Worm (Caenorhabditis elegans) whole organism, L3 larva: ENCODE measurements around the gene F53F8.5.

Experiments
- R02D3.7 ChIP-seq: fragments of 150-350 bp; optimal IDR thresholded peaks from 2 replicates; lab custom pipeline; 2014; ENCODE audit warnings: missing biosample characterization, missing genetic modification characterization
- ZK546.5 ChIP-seq: sonication (generic microtip); optimal IDR thresholded peaks from 2 replicates; lab custom pipeline; 2017; ENCODE audit warnings: missing biosample characterization, missing genetic modification characterization
- aly-2 ChIP-seq: fragments of 150-350 bp; optimal IDR thresholded peaks from 2 replicates; lab custom pipeline; 2014; ENCODE audit warnings: missing biosample characterization, missing genetic modification characterization
- ama-1 ChIP-seq: fragments of 150-350 bp; optimal IDR thresholded peaks from 2 replicates; lab custom pipeline; 2018
- ceh-28 ChIP-seq: fragments of 150-350 bp; optimal IDR thresholded peaks from 2 replicates; lab custom pipeline; 2014; ENCODE audit warnings: missing biosample characterization, missing genetic modification reagents, missing genetic modification characterization
- ceh-82 ChIP-seq: fragments of 150-350 bp; optimal IDR thresholded peaks from 2 replicates; lab custom pipeline; 2014; ENCODE audit warnings: missing biosample characterization, missing genetic modification characterization
- ceh-9 ChIP-seq: sonication (generic microtip); optimal IDR thresholded peaks from 2 replicates; lab custom pipeline; 2018; ENCODE audit warnings: missing biosample characterization, missing genetic modification characterization
- daf-12 ChIP-seq: fragments of 150-350 bp; optimal IDR thresholded peaks from 2 replicates; lab custom pipeline; 2014; ENCODE audit warnings: missing biosample characterization, missing genetic modification reagents, missing genetic modification characterization
- egl-5 ChIP-seq: fragments of 150-350 bp; optimal IDR thresholded peaks from 2 replicates; lab custom pipeline; 2017; ENCODE audit warnings: missing biosample characterization, missing genetic modification reagents, missing genetic modification characterization, inconsistent platforms
- elt-1 ChIP-seq: fragments of 150-350 bp; optimal IDR thresholded peaks from 2 replicates; lab custom pipeline; 2014; ENCODE audit warnings: missing biosample characterization, missing genetic modification characterization
- elt-2 ChIP-seq: sonication (generic microtip); optimal IDR thresholded peaks from 2 replicates; lab custom pipeline; 2016; ENCODE audit warnings: missing genetic modification reagents, mild to moderate bottlenecking, missing genetic modification characterization, missing compliant biosample characterization
- elt-3 ChIP-seq, 3 experiments: fragments of 150-350 bp in 1 of 3; sonication (generic microtip) in 2 of 3; optimal IDR thresholded peaks; 2 replicates in 2 of 3; 4 replicates in 1 of 3; lab custom pipeline; 2014 to 2017; ENCODE audit warnings: missing biosample characterization in 3 of 3, missing genetic modification characterization in 3 of 3
- eor-1 ChIP-seq, 2 experiments: fragments of 150-350 bp; optimal IDR thresholded peaks; 2 replicates each; lab custom pipeline; 2014 to 2018; ENCODE audit warnings: missing biosample characterization in 2 of 2, missing genetic modification characterization in 2 of 2
- fkh-10 ChIP-seq: sonication (generic microtip); optimal IDR thresholded peaks from 2 replicates; lab custom pipeline; 2017; ENCODE audit warnings: missing biosample characterization, missing genetic modification reagents, missing genetic modification characterization
- fkh-2 ChIP-seq: fragments of 150-350 bp; optimal IDR thresholded peaks from 2 replicates; lab custom pipeline; 2014; ENCODE audit warnings: missing biosample characterization, missing genetic modification reagents, missing genetic modification characterization
- fos-1 ChIP-seq: fragments of 150-350 bp; optimal IDR thresholded peaks from 2 replicates; lab custom pipeline; 2014; ENCODE audit warnings: missing biosample characterization, missing genetic modification characterization
- hmg-11 ChIP-seq: sonication (generic microtip); optimal IDR thresholded peaks from 2 replicates; lab custom pipeline; 2016; ENCODE audit warnings: missing genetic modification characterization, missing compliant biosample characterization
- jun-1 ChIP-seq: fragments of 150-350 bp; optimal IDR thresholded peaks from 2 replicates; lab custom pipeline; 2014; ENCODE audit warnings: missing biosample characterization, missing genetic modification reagents, missing genetic modification characterization
- lin-15B ChIP-seq: fragments of 150-350 bp; optimal IDR thresholded peaks from 2 replicates; lab custom pipeline; 2014; ENCODE audit warnings: missing biosample characterization, missing genetic modification characterization
- lsy-12 ChIP-seq: sonication (generic microtip); optimal IDR thresholded peaks from 2 replicates; lab custom pipeline; 2016; ENCODE audit warnings: mild to moderate bottlenecking, missing genetic modification characterization, missing compliant biosample characterization
- nfya-1 ChIP-seq: sonication (generic microtip); optimal IDR thresholded peaks from 2 replicates; lab custom pipeline; 2017; ENCODE audit warnings: missing genetic modification characterization, mild to moderate bottlenecking, missing compliant biosample characterization, antibody characterized with exemption, moderate library complexity; ENCODE audit not compliant: insufficient read depth
- nhr-237 ChIP-seq: fragments of 150-350 bp; optimal IDR thresholded peaks from 2 replicates; lab custom pipeline; 2014; ENCODE audit warnings: missing biosample characterization, missing genetic modification characterization
- nhr-43 ChIP-seq: sonication (generic microtip); optimal IDR thresholded peaks from 2 replicates; lab custom pipeline; 2016; ENCODE audit warnings: mild to moderate bottlenecking, missing genetic modification characterization, missing compliant biosample characterization; ENCODE audit not compliant: poor library complexity, severe bottlenecking
- nhr-67 ChIP-seq: fragments of 150-350 bp; optimal IDR thresholded peaks from 2 replicates; lab custom pipeline; 2014; ENCODE audit warnings: missing biosample characterization, missing genetic modification characterization
- nhr-76 ChIP-seq: fragments of 150-350 bp; sonication (generic microtip); optimal IDR thresholded peaks from 5 replicates; lab custom pipeline; 2014; ENCODE audit warnings: missing biosample characterization, missing genetic modification characterization
- nhr-77 ChIP-seq: fragments of 150-350 bp; optimal IDR thresholded peaks from 2 replicates; lab custom pipeline; 2014; ENCODE audit warnings: missing biosample characterization, missing genetic modification characterization
- pha-4 ChIP-seq: fragments of 150-350 bp; optimal IDR thresholded peaks from 2 replicates; lab custom pipeline; 2014; ENCODE audit warnings: missing biosample characterization, missing genetic modification reagents, missing genetic modification characterization
- pqm-1 ChIP-seq: fragments of 150-350 bp; optimal IDR thresholded peaks from 2 replicates; lab custom pipeline; 2017; ENCODE audit warnings: missing biosample characterization, missing genetic modification characterization, inconsistent platforms
- sea-2 ChIP-seq: fragments of 150-350 bp; sonication (generic microtip); optimal IDR thresholded peaks from 4 replicates; lab custom pipeline; 2014; ENCODE audit warnings: missing biosample characterization, missing genetic modification reagents, missing genetic modification characterization
- snpc-4 ChIP-seq: fragments of 150-350 bp; optimal IDR thresholded peaks from 2 replicates; lab custom pipeline; 2014; ENCODE audit warnings: missing biosample characterization, missing genetic modification characterization
- tbx-2 ChIP-seq: sonication (generic microtip); optimal IDR thresholded peaks from 2 replicates; lab custom pipeline; 2016; ENCODE audit warnings: mild to moderate bottlenecking, missing genetic modification characterization, missing compliant biosample characterization
- zag-1 ChIP-seq: fragments of 150-350 bp; optimal IDR thresholded peaks from 2 replicates; lab custom pipeline; 2014; ENCODE audit warnings: missing biosample characterization, missing genetic modification characterization
- ztf-4 ChIP-seq: fragments of 150-350 bp; optimal IDR thresholded peaks from 2 replicates; lab custom pipeline; 2014; ENCODE audit warnings: missing biosample characterization, missing genetic modification characterization

Gene F53F8.5

ce11 chrV:20746805-20747204 lies 43.0 kb upstream of the F53F8.5 start:
- TF ChIP-seq pha-4 (tag; lab: Kevin White, UChicago) (no peak), nhr-76 (tag; lab: Kevin White, UChicago) (no peak), tbx-2 (tag; lab: Kevin White, UChicago) (no peak), daf-12 (tag; lab: Kevin White, UChicago) (no peak), nhr-67 (tag; lab: Kevin White, UChicago) (no peak), nhr-43 (tag; lab: Kevin White, UChicago) (no peak), egl-5 (tag; lab: Kevin White, UChicago) (no peak)

ce11 chrV:20745278-20745677 lies 41.4 kb upstream of the F53F8.5 start:
- TF ChIP-seq eor-1 (tag; optimal IDR thresholded peaks at IDR 0.05; lab: Kevin White, UChicago), result no peak

- TF ChIP-seq hmg-11 (peak; percentile 39), sea-2 (GFP tag; lab: Kevin White, UChicago) (no peak), fos-1 (no peak), daf-12 (tag; lab: Kevin White, UChicago) (no peak), nhr-43 (tag; lab: Kevin White, UChicago) (no peak), lin-15B (tag; lab: Kevin White, UChicago) (peak; percentile 19), ama-1 (lab: Kevin White, UChicago) (peak; percentile 13), pha-4 (tag; lab: Kevin White, UChicago) (peak; percentile 59), tbx-2 (tag; lab: Kevin White, UChicago) (no peak), ceh-28 (no peak), ceh-82 (tag; lab: Kevin White, UChicago) (no peak), aly-2 (tag; lab: Kevin White, UChicago) (no peak), fkh-10 (GFP tag; lab: Kevin White, UChicago) (no peak), lsy-12 (tag; lab: Kevin White, UChicago) (no peak), ztf-4 (tag; lab: Kevin White, UChicago) (no peak), R02D3.7 (tag; lab: Kevin White, UChicago) (no peak), nhr-237 (tag; lab: Kevin White, UChicago) (no peak), nfya-1 (tag; lab: Kevin White, UChicago) (peak; percentile 25), snpc-4 (tag; lab: Kevin White, UChicago) (no peak), fkh-2 (no peak), elt-2 (no peak), pqm-1 (tag; lab: Kevin White, UChicago) (no peak), elt-3 (tag; optimal IDR thresholded peaks at IDR 0.05; lab: Kevin White, UChicago) (no peak), jun-1 (no peak), elt-1 (tag; lab: Kevin White, UChicago) (no peak)
Measured at ce11 chrV:20744290-20744837, 40.5 kb upstream of the F53F8.5 start, which contains the start of gene dnj-25. dnj-25 (minus strand) TSS chrV:20744346.

- TF ChIP-seq nfya-1 (tag; lab: Kevin White, UChicago) (peak; percentile 4), nhr-76 (tag; lab: Kevin White, UChicago) (no peak)
Measured at ce11 chrV:20739387-20739786, 35.5 kb upstream of the F53F8.5 start.

- no peak for TF ChIP-seq lsy-12 (tag; lab: Kevin White, UChicago)
- TF ChIP-seq zag-1 (tag; lab: Kevin White, UChicago), result no peak
- no peak for TF ChIP-seq hmg-11
- TF ChIP-seq ZK546.5 (tag; lab: Kevin White, UChicago), result no peak
- no peak for TF ChIP-seq ceh-9 (tag; lab: Kevin White, UChicago)
- no peak for TF ChIP-seq daf-12 (tag; lab: Kevin White, UChicago)
- TF ChIP-seq nhr-76 (tag; lab: Kevin White, UChicago), result no peak
- TF ChIP-seq nhr-77, result no peak
- TF ChIP-seq ama-1 (lab: Kevin White, UChicago), result no peak
Measured at ce11 chrV:20734658-20735057, 30.8 kb upstream of the F53F8.5 start, which contains the start of gene srxa-6. srxa-6 (plus strand) TSS chrV:20734958.
